Fruit fly (Drosophila melanogaster): ENCODE measurements around the gene CG14860.

CG14860 gene

DNA sequence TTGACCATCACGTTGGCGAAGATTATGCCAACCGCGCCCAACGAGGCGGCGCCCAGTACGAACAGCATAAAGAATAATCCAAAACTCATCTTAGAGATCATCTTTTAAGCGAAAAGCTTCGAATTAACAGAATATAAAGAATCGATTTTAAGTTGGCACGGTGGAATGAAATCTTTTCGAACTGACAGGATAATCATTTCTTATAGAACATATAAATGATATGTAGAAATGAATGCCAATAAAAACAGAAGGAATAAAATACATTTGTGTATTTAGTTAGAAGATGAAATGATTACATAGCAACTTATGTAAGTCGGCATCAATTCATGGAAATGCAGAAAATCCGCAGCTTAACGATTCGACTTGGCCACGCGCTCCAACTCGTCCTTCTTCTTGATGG lies 5.6 kb downstream of the CG14860 start, which contains the start of gene VhaPPA1-2:
TSS of gene VhaPPA1-2 (minus strand) at position 101 of the 400 bp plus-strand sequence.
- no peak for TF ChIP-seq CG13204 (GFP tag; optimal IDR thresholded peaks at IDR 0.05)
- TF ChIP-seq CG9948 (tag; optimal IDR thresholded peaks at IDR 0.05): no peak
- no peak for TF ChIP-seq CG8159 (tag; optimal IDR thresholded peaks at IDR 0.05)
- no peak for TF ChIP-seq EcR (GFP tag; optimal IDR thresholded peaks at IDR 0.05)
- TF ChIP-seq CG15710 (tag; optimal IDR thresholded peaks at IDR 0.05): no peak
- no peak for TF ChIP-seq CG8301 (tag; optimal IDR thresholded peaks at IDR 0.05)
- TF ChIP-seq CG32121 (GFP tag; IDR thresholded peaks at IDR 0.05): no peak
- no peak for TF ChIP-seq CG10348 (GFP tag; IDR thresholded peaks at IDR 0.05)
- no peak for TF ChIP-seq rn (GFP tag; IDR thresholded peaks at IDR 0.05)
- no peak for TF ChIP-seq CG14655 (GFP tag; optimal IDR thresholded peaks at IDR 0.05)
- no peak for TF ChIP-seq CG34367 (tag; optimal IDR thresholded peaks at IDR 0.05)
- no peak for TF ChIP-seq gl (tag; optimal IDR thresholded peaks at IDR 0.05)
- no peak for TF ChIP-seq fd96Ca (GFP tag; IDR thresholded peaks at IDR 0.05)

dm6 chr3R:14901408-14902352 lies 7.1 kb downstream of the CG14860 start, which contains the start of gene RpS5b:
TSS of gene RpS5b (minus strand) at chr3R:14901563.
- TF ChIP-seq CG13204 (GFP tag; optimal IDR thresholded peaks at IDR 0.05) (no peak), Snoo (tag; optimal IDR thresholded peaks at IDR 0.05) (peak; percentile 7)

DNA sequence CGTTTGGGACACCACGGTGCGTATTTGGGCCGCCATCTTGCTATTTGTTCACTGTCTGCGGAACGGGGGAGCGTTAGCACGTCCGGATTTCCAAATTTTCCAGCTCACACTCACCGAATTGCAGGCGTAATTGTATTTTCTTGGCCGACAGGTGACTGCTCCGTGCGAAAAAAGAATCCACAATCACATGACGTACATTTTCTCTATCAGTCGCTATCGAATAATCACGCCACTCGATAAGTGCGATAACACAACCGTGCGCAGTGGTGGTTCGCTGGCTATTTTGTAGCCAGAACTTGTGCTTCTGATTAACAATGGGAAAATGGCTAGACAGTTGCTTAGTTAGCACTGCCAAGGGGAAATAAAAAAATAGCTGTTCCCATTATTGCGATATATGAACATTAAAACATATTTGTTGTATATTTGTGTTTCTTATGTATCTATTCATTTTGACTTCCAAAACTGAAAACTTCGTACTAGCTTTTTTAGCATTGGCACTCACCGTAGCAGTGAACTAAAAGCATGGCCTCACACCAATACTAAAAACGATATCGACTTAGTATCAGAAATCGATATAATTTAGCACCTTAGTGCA lies 9.3 kb downstream of the CG14860 start, which contains the start of gene VhaPPA1-1:
TSS of gene VhaPPA1-1 (minus strand) at position 225 of the 595 bp plus-strand sequence.
- no peak for TF ChIP-seq CG4496 (GFP tag; IDR thresholded peaks at IDR 0.05)
- TF ChIP-seq EcR (GFP tag; optimal IDR thresholded peaks at IDR 0.05): no peak
- no peak for TF ChIP-seq CG8159 (tag; optimal IDR thresholded peaks at IDR 0.05)
- no peak; the same call in 1 of the 2 replicates for TF ChIP-seq CG32121 (GFP tag; IDR thresholded peaks at IDR 0.05)
- TF ChIP-seq CG12605 (GFP tag; IDR thresholded peaks at IDR 0.05): no peak
- TF ChIP-seq gl (tag; optimal IDR thresholded peaks at IDR 0.05): no peak
- no peak for TF ChIP-seq Snoo (tag; optimal IDR thresholded peaks at IDR 0.05)
- TF ChIP-seq fd96Ca (GFP tag; IDR thresholded peaks at IDR 0.05): no peak
- TF ChIP-seq CG9948 (tag; optimal IDR thresholded peaks at IDR 0.05): no peak

DNA sequence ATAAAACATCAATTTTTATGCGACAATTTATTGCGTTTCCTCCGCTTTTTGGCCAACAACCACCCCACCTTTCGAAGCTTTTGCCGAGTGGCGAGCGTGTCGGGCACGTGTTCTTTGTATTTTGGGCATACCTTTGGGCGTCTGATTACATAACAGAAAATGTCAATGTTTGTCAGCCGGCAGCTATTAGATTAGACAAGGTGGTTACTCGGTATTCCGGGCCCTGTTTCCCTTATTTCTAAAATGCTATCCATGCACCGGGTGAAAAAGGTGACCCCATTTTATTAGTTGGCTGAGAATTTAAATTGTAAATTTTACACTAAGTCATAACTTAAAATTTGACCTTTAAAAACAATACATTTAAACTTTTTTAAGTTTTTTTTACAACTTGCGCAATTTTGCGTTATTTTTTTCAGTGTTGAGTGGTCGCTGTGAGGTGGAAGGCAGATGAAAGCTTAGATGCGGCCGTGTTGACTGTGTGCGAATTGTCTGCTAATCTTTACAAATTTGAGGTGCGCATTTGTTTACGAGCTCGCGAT lies 17.9 kb downstream of the CG14860 start:
- no peak for TF ChIP-seq Pif1B (GFP tag; optimal IDR thresholded peaks at IDR 0.05)

dm6 chr3R:14917927-14918829 lies 23.6 kb downstream of the CG14860 start, which contains the start of gene Sdr:
TSS of gene Sdr (plus strand) at chr3R:14918628.
- TF ChIP-seq CG14655 (GFP tag; optimal IDR thresholded peaks at IDR 0.05) (peak; percentile 36), rn (GFP tag; IDR thresholded peaks at IDR 0.05) (peak; percentile 24; the same call in 1 of the 2 replicates), CG8159 (tag; optimal IDR thresholded peaks at IDR 0.05) (peak; percentile 69), Pif1A (GFP tag; optimal IDR thresholded peaks at IDR 0.05) (peak; percentile 25), CG15710 (tag; optimal IDR thresholded peaks at IDR 0.05) (peak; percentile 68), D1 (tag; optimal IDR thresholded peaks at IDR 0.05) (no peak), gl (tag; optimal IDR thresholded peaks at IDR 0.05) (peak; percentile 22), CG9948 (tag; optimal IDR thresholded peaks at IDR 0.05) (peak; percentile 62), Snoo (tag; optimal IDR thresholded peaks at IDR 0.05) (peak; percentile 38), CG8301 (tag; optimal IDR thresholded peaks at IDR 0.05) (no peak), CG34367 (tag; optimal IDR thresholded peaks at IDR 0.05) (peak; percentile 50), CG12605 (GFP tag; IDR thresholded peaks at IDR 0.05) (no peak; the same call in 1 of the 2 replicates), CG13204 (GFP tag; optimal IDR thresholded peaks at IDR 0.05) (no peak), CG17806 (tag; optimal IDR thresholded peaks at IDR 0.05) (no peak), Pif1B (GFP tag; optimal IDR thresholded peaks at IDR 0.05) (peak; percentile 4)
